Fruit fly (Drosophila melanogaster): ENCODE measurements around the gene CG13040.
A peak's percentile ranks its signal among the peaks of the same experiment; 100 is the strongest.

Gene CG13040

DNA sequence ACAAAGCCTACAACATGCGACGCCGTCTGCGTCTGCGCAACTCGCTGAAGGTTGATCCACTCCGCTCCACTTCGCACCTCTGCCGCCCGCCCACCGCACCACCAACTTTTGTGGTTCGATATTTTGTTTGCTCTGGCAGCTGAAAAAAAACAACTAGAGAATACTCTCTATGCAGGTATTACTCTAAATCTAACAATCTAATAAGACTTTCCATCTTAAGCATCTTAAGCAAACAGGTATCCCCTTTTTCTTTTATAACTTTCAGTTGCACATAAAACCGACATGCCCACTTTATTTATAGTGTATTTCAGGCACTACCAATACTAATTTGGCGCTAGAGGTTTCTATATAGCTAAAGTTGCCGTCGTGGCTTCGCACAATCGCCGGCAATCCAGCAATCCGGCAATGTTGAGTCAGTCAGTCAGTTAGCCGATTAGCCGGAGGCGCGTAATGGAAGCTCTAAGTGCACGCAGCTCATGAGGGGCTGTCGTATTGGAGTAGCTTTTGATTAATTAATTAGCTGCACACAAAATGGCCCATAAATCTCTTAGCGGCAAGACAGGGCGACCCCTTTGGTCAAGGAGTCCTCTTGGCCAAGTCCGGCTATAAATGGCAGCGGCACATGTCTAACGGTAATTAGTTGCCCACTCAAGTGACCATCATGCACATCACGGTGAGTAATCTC is 1.8 kb upstream of the CG13040 start, which contains the start of gene CG13058 (continued):
- no peak for TF ChIP-seq esn (GFP tag; optimal IDR thresholded peaks at IDR 0.05)
- peak; percentile 89 for TF ChIP-seq CG8119 (GFP tag; IDR thresholded peaks at IDR 0.05)
- no peak for TF ChIP-seq Eip75B (GFP tag; optimal IDR thresholded peaks at IDR 0.05)
- TF ChIP-seq CG4318 (GFP tag; optimal IDR thresholded peaks at IDR 0.05), result peak; percentile 78
- TF ChIP-seq Sox102F (GFP tag; optimal IDR thresholded peaks at IDR 0.05), result no peak
- TF ChIP-seq Hr38 (GFP tag; optimal IDR thresholded peaks at IDR 0.05), result peak; percentile 5
- peak; percentile 4 for TF ChIP-seq CG8632 (GFP tag; optimal IDR thresholded peaks at IDR 0.05)
- no peak for TF ChIP-seq vri (GFP tag; optimal IDR thresholded peaks at IDR 0.05)
- peak; percentile 9 for TF ChIP-seq Met (GFP tag; optimal IDR thresholded peaks at IDR 0.05)
- peak; percentile 93 for TF ChIP-seq CG15336 (GFP tag; IDR thresholded peaks at IDR 0.05)
- TF ChIP-seq ss (GFP tag; optimal IDR thresholded peaks at IDR 0.05), result no peak
- TF ChIP-seq CG1621 (tag; optimal IDR thresholded peaks at IDR 0.05), result peak; percentile 15

DNA sequence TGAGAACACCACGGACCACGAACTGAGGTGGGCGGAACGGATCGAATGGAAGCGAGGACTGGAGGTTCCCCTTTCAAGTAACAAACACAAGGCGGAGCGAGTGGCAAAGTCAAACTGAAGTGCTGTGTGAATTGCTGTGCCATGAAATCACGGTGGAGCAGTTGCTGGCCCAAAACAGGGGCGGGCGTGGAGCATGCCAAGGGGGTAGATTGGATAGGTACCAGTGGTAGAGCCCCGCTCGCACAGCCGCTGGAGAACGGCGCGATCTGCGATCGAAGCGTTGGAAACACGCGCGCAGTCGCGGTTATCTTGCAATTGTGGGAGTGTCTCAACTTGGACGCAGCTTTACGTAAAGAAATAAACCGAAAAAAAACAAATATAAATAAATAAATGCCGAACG is 1.2 kb upstream of the CG13040 start, which contains the start of gene CG13038:
CG13038 (minus strand) TSS at position 118 of the 400 bp plus-strand sequence.
- TF ChIP-seq svp (GFP tag) (peak; percentile 16), CG3919 (GFP tag; optimal IDR thresholded peaks at IDR 0.05) (no peak), esn (GFP tag; optimal IDR thresholded peaks at IDR 0.05) (no peak), fd85E (GFP tag; optimal IDR thresholded peaks at IDR 0.05) (no peak), CG6163 (GFP tag; IDR thresholded peaks at IDR 0.05) (0 out of 3 replicates have a peak, but pooled peaks have one; percentile 27), CG8319 (GFP tag; optimal IDR thresholded peaks at IDR 0.05) (no peak), ss (GFP tag; optimal IDR thresholded peaks at IDR 0.05) (peak in 1 of 2 experiments; percentile 15), CG10631 (GFP tag; optimal IDR thresholded peaks at IDR 0.05) (no peak), Hr39 (GFP tag; optimal IDR thresholded peaks at IDR 0.05) (no peak), spab (GFP tag; optimal IDR thresholded peaks at IDR 0.05) (no peak), Met (GFP tag; optimal IDR thresholded peaks at IDR 0.05) (no peak), eg (GFP tag; IDR thresholded peaks at IDR 0.05) (peak; percentile 48)

DNA sequence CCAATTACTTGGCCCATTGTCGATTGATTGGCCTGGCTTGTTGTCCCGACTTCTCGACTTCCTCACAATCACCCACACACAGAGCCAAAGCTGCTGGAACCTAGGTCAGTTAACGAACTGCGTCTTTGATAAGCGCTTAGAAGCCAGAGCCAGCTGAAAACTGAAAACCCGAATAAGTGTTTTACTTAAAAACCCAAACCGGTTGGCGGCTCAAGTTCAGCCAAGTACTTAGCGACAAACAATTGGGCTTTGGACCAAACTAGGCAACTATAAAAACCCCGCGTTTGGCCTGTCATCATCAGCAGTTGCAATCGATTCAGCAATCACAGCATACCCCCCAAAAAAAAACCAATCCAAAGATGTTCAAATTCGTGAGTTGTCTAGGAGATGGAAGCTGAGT is 3.2 kb downstream of the CG13040 start, which contains the start of gene CG13059:
CG13059 (plus strand) TSS at position 301 of the 400 bp plus-strand sequence.
- TF ChIP-seq svp (GFP tag), result no peak
- no peak for TF ChIP-seq CG32006 (GFP tag; optimal IDR thresholded peaks at IDR 0.05)
- no peak for TF ChIP-seq CG3032 (tag; optimal IDR thresholded peaks at IDR 0.05)
- TF ChIP-seq salr (GFP tag; optimal IDR thresholded peaks at IDR 0.05), result no peak
- TF ChIP-seq Blimp-1 (GFP tag; optimal IDR thresholded peaks at IDR 0.05), result no peak
- no peak for TF ChIP-seq CG9139 (GFP tag; optimal IDR thresholded peaks at IDR 0.05)
- TF ChIP-seq fkh (GFP tag; optimal IDR thresholded peaks at IDR 0.05), result no peak
- TF ChIP-seq Sox15 (GFP tag; optimal IDR thresholded peaks at IDR 0.05), result no peak
- TF ChIP-seq Eip93F (GFP tag; optimal IDR thresholded peaks at IDR 0.05), result no peak
- no peak for TF ChIP-seq Sox102F (GFP tag; optimal IDR thresholded peaks at IDR 0.05)
- no peak for TF ChIP-seq dsx (GFP tag; optimal IDR thresholded peaks at IDR 0.05; ENCODE audit: poor library complexity, severe bottlenecking)
- no peak for TF ChIP-seq achi (GFP tag; optimal IDR thresholded peaks at IDR 0.05)
- TF ChIP-seq CG6276 (GFP tag; optimal IDR thresholded peaks at IDR 0.05), result no peak
- TF ChIP-seq CG15336 (GFP tag; IDR thresholded peaks at IDR 0.05), result no peak
- TF ChIP-seq OdsH (GFP tag; optimal IDR thresholded peaks at IDR 0.05), result no peak
- TF ChIP-seq Lpt (GFP tag; optimal IDR thresholded peaks at IDR 0.05), result no peak
- TF ChIP-seq CG3919 (GFP tag; optimal IDR thresholded peaks at IDR 0.05), result no peak

DNA sequence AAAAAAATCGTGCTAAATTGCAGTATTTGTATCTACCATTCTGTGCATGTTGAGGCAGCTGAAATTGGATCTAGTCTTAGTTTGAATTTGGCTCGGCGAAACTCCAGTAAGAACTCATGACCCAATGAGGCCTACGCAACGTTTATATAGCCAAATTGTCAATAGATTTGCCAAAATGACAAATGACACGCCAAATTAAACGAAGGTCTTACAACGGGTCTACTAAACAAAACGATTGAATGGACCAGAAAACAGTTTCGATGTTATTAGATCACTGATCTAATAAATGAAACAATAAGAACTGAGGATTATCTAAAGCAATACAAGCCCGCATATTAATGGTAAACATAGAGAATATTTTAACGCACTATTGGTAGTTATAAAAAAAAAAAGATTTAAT is 5.4 kb downstream of the CG13040 start, which contains the start of gene CG42718:
CG42718 (minus strand) TSS at position 101 of the 400 bp plus-strand sequence.
- no peak for TF ChIP-seq dac (GFP tag; optimal IDR thresholded peaks at IDR 0.05)
- TF ChIP-seq Smox (GFP tag; optimal IDR thresholded peaks at IDR 0.05), result no peak
- TF ChIP-seq esn (GFP tag; optimal IDR thresholded peaks at IDR 0.05), result no peak
- TF ChIP-seq ss (GFP tag; optimal IDR thresholded peaks at IDR 0.05), result no peak
